Fruit fly (Drosophila melanogaster) whole organism, embryonic: ENCODE data around the gene erm.

ENCODE experiments used
- Antp ChIP-seq: fragments of 200-800 bp; sonication (Bioruptor generic); optimal IDR thresholded peaks from 3 replicates; lab custom pipeline; 2016; ENCODE audit warnings: missing biosample characterization, missing genetic modification characterization
- B-H2 ChIP-seq: fragments of 200-800 bp; sonication (Bioruptor generic); optimal IDR thresholded peaks from 2 replicates; lab custom pipeline; 2018; ENCODE audit warnings: missing biosample characterization, mild to moderate bottlenecking, missing genetic modification characterization
- C15 ChIP-seq: fragments of 200-800 bp; sonication (Bioruptor generic); IDR thresholded peaks from 3 replicates; pipeline ENCODE4 v1.3.6; 2022; ENCODE audit warnings: missing biosample characterization, missing genetic modification characterization
- CG10959 ChIP-seq: fragments of 200-800 bp; sonication (Bioruptor generic); IDR thresholded peaks from 2 replicates; pipeline ENCODE4 v1.3.6; 2022; ENCODE audit warnings: missing biosample characterization, missing genetic modification characterization
- CG10979 ChIP-seq: fragments of 200-800 bp; sonication (Bioruptor generic); optimal IDR thresholded peaks from 2 replicates; lab custom pipeline; 2018; ENCODE audit warnings: missing biosample characterization, mild to moderate bottlenecking, missing genetic modification characterization, moderate library complexity
- CG12659 ChIP-seq: fragments of 200-800 bp; sonication (Bioruptor generic); optimal IDR thresholded peaks from 3 replicates; lab custom pipeline; 2017; ENCODE audit warnings: mild to moderate bottlenecking, missing biosample characterization, missing genetic modification reagents, missing genetic modification characterization
- CG13287 ChIP-seq: fragments of 200-800 bp; sonication (Bioruptor generic); IDR thresholded peaks from 2 replicates; pipeline ENCODE4 v1.3.6; 2022; ENCODE audit warnings: missing biosample characterization, missing genetic modification characterization; ENCODE audit not compliant: partially characterized antibody
- CG14441 ChIP-seq: fragments of 200-800 bp; sonication (Bioruptor generic); IDR thresholded peaks from 2 replicates; pipeline ENCODE4 v1.3.6; 2022; ENCODE audit warnings: missing biosample characterization, missing genetic modification characterization
- CG15514 ChIP-seq: fragments of 200-800 bp; sonication (Bioruptor generic); optimal IDR thresholded peaks from 3 replicates; lab custom pipeline; 2017; ENCODE audit warnings: missing biosample characterization, missing genetic modification characterization, mild to moderate bottlenecking, moderate library complexity, missing genetic modification reagents
- CG16813 ChIP-seq: fragments of 200-800 bp; sonication (Bioruptor generic); IDR thresholded peaks from 3 replicates; pipeline ENCODE4 v1.3.6; 2022; ENCODE audit warnings: missing biosample characterization, missing genetic modification characterization; ENCODE audit not compliant: partially characterized antibody
- CG17612 ChIP-seq: fragments of 200-800 bp; sonication (Bioruptor generic); IDR thresholded peaks from 2 replicates; pipeline ENCODE4 v1.3.6; 2022; ENCODE audit warnings: missing biosample characterization, missing genetic modification characterization
- CG2129 ChIP-seq: fragments of 200-800 bp; sonication (Bioruptor generic); IDR thresholded peaks from 2 replicates; pipeline ENCODE4 v1.3.6; 2022; ENCODE audit warnings: missing biosample characterization, missing genetic modification characterization; ENCODE audit not compliant: partially characterized antibody
- CG7839 ChIP-seq: fragments of 200-800 bp; sonication (Bioruptor generic); optimal IDR thresholded peaks from 3 replicates; lab custom pipeline; 2018; ENCODE audit warnings: missing biosample characterization, mild to moderate bottlenecking, missing genetic modification characterization, moderate library complexity
- CG8944 ChIP-seq: fragments of 200-800 bp; sonication (Bioruptor generic); optimal IDR thresholded peaks from 3 replicates; lab custom pipeline; 2016; ENCODE audit warnings: missing biosample characterization, missing genetic modification characterization
- CG9932 ChIP-seq: fragments of 200-800 bp; sonication (Bioruptor generic); IDR thresholded peaks from 2 replicates; pipeline ENCODE4 v1.3.6; 2022; ENCODE audit warnings: missing biosample characterization, missing genetic modification characterization
- Dp ChIP-seq: fragments of 200-800 bp; sonication (Bioruptor generic); optimal IDR thresholded peaks from 2 replicates; lab custom pipeline; 2018; ENCODE audit warnings: missing biosample characterization, mild to moderate bottlenecking, missing genetic modification characterization, moderate library complexity
- Dref ChIP-seq: fragments of 200-800 bp; sonication (Bioruptor generic); IDR thresholded peaks from 2 replicates; pipeline ENCODE4 v1.3.6; 2022; ENCODE audit warnings: missing biosample characterization, missing genetic modification characterization
- Eip74EF ChIP-seq, 2 experiments: fragments of 200-800 bp in 1 of 2; fragments of >200 bp in 1 of 2; sonication (Bioruptor generic) in 1 of 2; optimal IDR thresholded peaks; 2 replicates each; lab custom pipeline; 2017 to 2019; ENCODE audit warnings: missing biosample characterization in 2 of 2, missing genetic modification characterization in 2 of 2, mild to moderate bottlenecking in 1 of 2, moderate library complexity in 1 of 2
- Ets65A ChIP-seq: fragments of 200-800 bp; sonication (Bioruptor generic); peaks from one replicate; lab custom pipeline; 2016; ENCODE audit warnings: missing biosample characterization, missing genetic modification characterization
- Ets97D ChIP-seq: fragments of 200-800 bp; sonication (Bioruptor generic); optimal IDR thresholded peaks from 3 replicates; lab custom pipeline; 2016; ENCODE audit warnings: missing biosample characterization, missing genetic modification characterization
- Gsc ChIP-seq: fragments of 200-800 bp; sonication (Bioruptor generic); IDR thresholded peaks from 2 replicates; pipeline ENCODE4 v1.3.6; 2022; ENCODE audit warnings: missing biosample characterization, missing genetic modification characterization
- Opbp ChIP-seq: fragments of 200-800 bp; sonication (Bioruptor generic); IDR thresholded peaks from 3 replicates; pipeline ENCODE4 v1.3.6; 2022; ENCODE audit warnings: missing biosample characterization, missing genetic modification characterization; ENCODE audit not compliant: partially characterized antibody
- Scr ChIP-seq: fragments of 200-800 bp; sonication (Bioruptor generic); IDR thresholded peaks from 2 replicates; pipeline ENCODE4 v1.3.6; 2022; ENCODE audit warnings: missing biosample characterization, missing genetic modification characterization; ENCODE audit not compliant: partially characterized antibody
- Stat92E ChIP-seq, 3 experiments: fragments of >200 bp in 2 of 3; fragments of 200-800 bp in 1 of 3; sonication (Bioruptor generic) in 1 of 3; optimal IDR thresholded peaks; 2 replicates each; lab custom pipeline; 2017 to 2019; ENCODE audit warnings: missing biosample characterization in 3 of 3, missing genetic modification characterization in 3 of 3, mild to moderate bottlenecking in 1 of 3, moderate library complexity in 1 of 3
- abd-A ChIP-seq: fragments of 200-800 bp; sonication (Bioruptor generic); optimal IDR thresholded peaks from 3 replicates; lab custom pipeline; 2019; ENCODE audit warnings: missing biosample characterization, mild to moderate bottlenecking, missing genetic modification characterization, moderate library complexity
- aop ChIP-seq: fragments of 200-800 bp; sonication (Bioruptor generic); IDR thresholded peaks from 2 replicates; pipeline ENCODE4 v1.3.6; 2022; ENCODE audit warnings: missing biosample characterization, missing genetic modification characterization
- chm ChIP-seq: fragments of 200-800 bp; sonication (Bioruptor generic); IDR thresholded peaks from 2 replicates; pipeline ENCODE4 v1.3.6; 2022; ENCODE audit warnings: missing biosample characterization, missing genetic modification characterization
- dmrt99B ChIP-seq: fragments of 200-800 bp; sonication (Bioruptor generic); optimal IDR thresholded peaks from 2 replicates; lab custom pipeline; 2018; ENCODE audit warnings: missing biosample characterization, mild to moderate bottlenecking, missing genetic modification characterization, moderate library complexity
- inv ChIP-seq: fragments of 200-800 bp; sonication (Bioruptor generic); IDR thresholded peaks from 2 replicates; pipeline ENCODE4 v1.3.6; 2022; ENCODE audit warnings: missing biosample characterization, missing genetic modification characterization; ENCODE audit not compliant: partially characterized antibody
- knrl ChIP-seq: fragments of 200-800 bp; sonication (Bioruptor generic); IDR thresholded peaks from 3 replicates; pipeline ENCODE4 v1.3.6; 2022; ENCODE audit warnings: missing biosample characterization, missing genetic modification characterization; ENCODE audit not compliant: partially characterized antibody
- lola ChIP-seq, 3 experiments: fragments of >200 bp in 2 of 3; fragments of 200-800 bp in 1 of 3; sonication (Bioruptor generic) in 1 of 3; optimal IDR thresholded peaks; 2 replicates each; lab custom pipeline; 2017 to 2019; ENCODE audit warnings: missing biosample characterization in 3 of 3, missing genetic modification characterization in 3 of 3, mild to moderate bottlenecking in 1 of 3, moderate library complexity in 1 of 3
- luna ChIP-seq: fragments of 200-800 bp; sonication (Bioruptor generic); optimal IDR thresholded peaks from 2 replicates; lab custom pipeline; 2016; ENCODE audit warnings: missing biosample characterization, missing genetic modification characterization
- mam ChIP-seq: fragments of 200-800 bp; sonication (Bioruptor generic); optimal IDR thresholded peaks from 3 replicates; lab custom pipeline; 2016; ENCODE audit warnings: missing biosample characterization, missing genetic modification characterization
- mld ChIP-seq: fragments of 200-800 bp; sonication (Bioruptor generic); IDR thresholded peaks from 3 replicates; pipeline ENCODE4 v1.3.6; 2022; ENCODE audit warnings: missing biosample characterization, missing genetic modification characterization; ENCODE audit not compliant: partially characterized antibody
- pan ChIP-seq, 4 experiments: fragments of >200 bp in 3 of 4; fragments of 200-800 bp in 1 of 4; sonication (Bioruptor generic) in 1 of 4; optimal IDR thresholded peaks in 3 of 4; IDR thresholded peaks in 1 of 4; 2 replicates each; pipeline versions ENCODE4 v1.3.6 to Lab custom; 2017 to 2022; ENCODE audit warnings: missing biosample characterization in 2 of 4, missing genetic modification characterization in 2 of 4, mixed read lengths in 1 of 4
- peb ChIP-seq: fragments of 200-800 bp; sonication (Bioruptor generic); IDR thresholded peaks from 2 replicates; pipeline ENCODE4 v1.3.6; 2022; ENCODE audit warnings: missing biosample characterization, missing genetic modification characterization
- pho ChIP-seq: fragments of 200-800 bp; sonication (Bioruptor generic); optimal IDR thresholded peaks from 2 replicates; lab custom pipeline; 2016; ENCODE audit warnings: missing biosample characterization, missing genetic modification characterization
- phol ChIP-seq: fragments of 200-800 bp; sonication (Bioruptor generic); optimal IDR thresholded peaks from 3 replicates; lab custom pipeline; 2018; ENCODE audit warnings: missing biosample characterization, mild to moderate bottlenecking, missing genetic modification characterization, moderate library complexity
- pzg ChIP-seq: fragments of 200-800 bp; sonication (Bioruptor generic); optimal IDR thresholded peaks from 3 replicates; lab custom pipeline; 2018; ENCODE audit warnings: missing biosample characterization, mild to moderate bottlenecking, missing genetic modification characterization, moderate library complexity
- sc ChIP-seq, 3 experiments: fragments of >200 bp in 2 of 3; fragments of 200-800 bp in 1 of 3; sonication (Bioruptor generic) in 1 of 3; optimal IDR thresholded peaks; 2 replicates in 2 of 3; 3 replicates in 1 of 3; lab custom pipeline; 2017; ENCODE audit warnings: mild to moderate bottlenecking in 1 of 3, missing biosample characterization in 1 of 3, missing genetic modification characterization in 1 of 3, missing genetic modification reagents in 1 of 3
- sens ChIP-seq: fragments of 200-800 bp; sonication (Bioruptor generic); peaks from one replicate; lab custom pipeline; 2016; ENCODE audit warnings: missing biosample characterization, missing genetic modification characterization
- sens-2 ChIP-seq: fragments of 200-800 bp; sonication (Bioruptor generic); IDR thresholded peaks from 2 replicates; pipeline ENCODE4 v1.3.6; 2022; ENCODE audit warnings: missing biosample characterization, missing genetic modification characterization
- sna ChIP-seq: fragments of 200-800 bp; sonication (Bioruptor generic); IDR thresholded peaks from 2 replicates; pipeline ENCODE4 v1.3.6; 2022; ENCODE audit warnings: missing biosample characterization, missing genetic modification characterization; ENCODE audit not compliant: partially characterized antibody
- tin ChIP-seq: fragments of 200-800 bp; sonication (Bioruptor generic); optimal IDR thresholded peaks from 3 replicates; lab custom pipeline; 2016; ENCODE audit warnings: missing biosample characterization, missing genetic modification characterization
- tna ChIP-seq: fragments of 200-800 bp; sonication (Bioruptor generic); IDR thresholded peaks from 2 replicates; pipeline ENCODE4 v1.3.6; 2022; ENCODE audit warnings: missing biosample characterization, missing genetic modification characterization; ENCODE audit not compliant: partially characterized antibody
- zen2 ChIP-seq: fragments of 200-800 bp; sonication (Bioruptor generic); IDR thresholded peaks from 3 replicates; pipeline ENCODE4 v1.3.6; 2022; ENCODE audit warnings: missing biosample characterization, missing genetic modification characterization; ENCODE audit not compliant: partially characterized antibody

The erm gene

dm6 chr2L:1981726-1982367 lies 11.7 kb upstream of the erm start, which contains the start of gene CG7289 (continued):
- peak; percentile 65 for TF ChIP-seq Scr
- TF ChIP-seq CG2129 (GFP tag; lab: Robert Waterston, UW) = no peak
- TF ChIP-seq C15 = no peak
- peak; percentile 59 for TF ChIP-seq CG16813
- TF ChIP-seq chm (GFP tag; lab: Robert Waterston, UW) = no peak
- no peak for TF ChIP-seq sens-2 (GFP tag; lab: Robert Waterston, UW)
- no peak for TF ChIP-seq pho (GFP tag; lab: Kevin White, UChicago)
- TF ChIP-seq CG13287 (GFP tag; lab: Robert Waterston, UW) = peak; percentile 78
- TF ChIP-seq sna (GFP tag; lab: Robert Waterston, UW) = 0 out of 2 replicates have a peak, but pooled peaks have one; percentile 27
- TF ChIP-seq abd-A (tag; lab: Kevin White, UChicago) = no peak
- peak; percentile 8 for TF ChIP-seq tin (GFP tag; lab: Kevin White, UChicago)
- TF ChIP-seq phol = peak; percentile 15
- no peak for TF ChIP-seq Stat92E (GFP tag; optimal IDR thresholded peaks at IDR 0.05; lab: Kevin White, UChicago)
- TF ChIP-seq CG7839 (tag; lab: Kevin White, UChicago) = no peak
- TF ChIP-seq CG9932 (GFP tag; lab: Robert Waterston, UW) = peak; percentile 48; the same call in 1 of the 2 replicates
- TF ChIP-seq peb (GFP tag; lab: Robert Waterston, UW) = no peak
- peak; percentile 48; the same call in 2 of the 3 replicates for TF ChIP-seq zen2 (GFP tag; lab: Robert Waterston, UW)
- TF ChIP-seq sens (GFP tag; lab: Kevin White, UChicago) = peak; percentile 80
- no peak for TF ChIP-seq CG8944 (GFP tag; lab: Kevin White, UChicago)
- TF ChIP-seq mam (GFP tag; lab: Kevin White, UChicago) = peak; percentile 12
- no peak for TF ChIP-seq Eip74EF (GFP tag; optimal IDR thresholded peaks at IDR 0.05; lab: Kevin White, UChicago)
- TF ChIP-seq Dref (GFP tag; lab: Robert Waterston, UW) = peak; percentile 75
- TF ChIP-seq Ets97D (GFP tag; lab: Kevin White, UChicago) = peak; percentile 14
- TF ChIP-seq knrl (GFP tag; lab: Robert Waterston, UW) = peak; percentile 54; the same call in 2 of the 3 replicates
- no peak for TF ChIP-seq dmrt99B (tag; lab: Kevin White, UChicago)
- TF ChIP-seq inv (GFP tag; lab: Robert Waterston, UW) = peak; percentile 19; the same call in 1 of the 2 replicates
- peak; percentile 92 for TF ChIP-seq Ets65A (GFP tag; lab: Kevin White, UChicago)
- TF ChIP-seq Dp (GFP tag; lab: Kevin White, UChicago) = peak; percentile 28
- TF ChIP-seq tna = peak; percentile 38; the same call in 1 of the 2 replicates
- TF ChIP-seq aop (GFP tag; lab: Robert Waterston, UW) = no peak
- TF ChIP-seq pan (optimal IDR thresholded peaks at IDR 0.05; lab: Kevin White, UChicago) = peak in 1 of 2 experiments; percentile 28
- TF ChIP-seq pan (GFP tag; optimal IDR thresholded peaks at IDR 0.05 in 1 of 2, IDR thresholded peaks at IDR 0.05 in 1 of 2) = peak in 1 of 2 experiments; percentile 34
- TF ChIP-seq B-H2 (GFP tag; lab: Kevin White, UChicago) = peak; percentile 13
- no peak for TF ChIP-seq lola (GFP tag; optimal IDR thresholded peaks at IDR 0.05; lab: Kevin White, UChicago)
- no peak for TF ChIP-seq CG10959 (GFP tag; lab: Robert Waterston, UW)
- TF ChIP-seq CG17612 (GFP tag; lab: Robert Waterston, UW) = no peak
- TF ChIP-seq mld (GFP tag; lab: Robert Waterston, UW) = 0 out of 3 replicates have a peak, but pooled peaks have one; percentile 38
- no peak for TF ChIP-seq sc (optimal IDR thresholded peaks at IDR 0.05; lab: Kevin White, UChicago)
- TF ChIP-seq sc (GFP tag; optimal IDR thresholded peaks at IDR 0.05; lab: Kevin White, UChicago) = no peak
- peak; percentile 30; the same call in 1 of the 2 replicates for TF ChIP-seq CG14441 (GFP tag; lab: Robert Waterston, UW)
- peak; percentile 55 for TF ChIP-seq pzg (GFP tag; lab: Kevin White, UChicago)
- TF ChIP-seq Antp (GFP tag; lab: Kevin White, UChicago) = no peak
- peak; percentile 71; the same call in 2 of the 3 replicates for TF ChIP-seq Opbp (GFP tag; lab: Robert Waterston, UW)
- TF ChIP-seq Gsc = no peak
- TF ChIP-seq CG15514 (GFP tag; lab: Kevin White, UChicago) = peak; percentile 29
- TF ChIP-seq CG10979 (tag; lab: Kevin White, UChicago) = peak; percentile 9
- no peak for TF ChIP-seq luna
- peak; percentile 6 for TF ChIP-seq CG12659 (GFP tag; lab: Kevin White, UChicago)
